Worm (Caenorhabditis elegans): ENCODE data around the gene F09C6.16.
"Not testable (repeated sequence)": the region's sequence is repeated elsewhere in the genome, so short reads cannot be mapped to it uniquely, and the experiment has no call there.

ce11 chrV:16948011-16948410, 38.2 kb upstream of the F09C6.16 start, which contains the start of gene fbxa-112:
- TF ChIP-seq F13H6.1 (tag; optimal IDR thresholded peaks at IDR 0.05); nhr-11 (tag; optimal IDR thresholded peaks at IDR 0.05); sdc-2 (tag; optimal IDR thresholded peaks at IDR 0.05); gmeb-2 (tag; optimal IDR thresholded peaks at IDR 0.05); ceh-31 (tag; optimal IDR thresholded peaks at IDR 0.05); pha-2 (tag; optimal IDR thresholded peaks at IDR 0.05); sox-4 (tag; optimal IDR thresholded peaks at IDR 0.05); ceh-19 (GFP tag; optimal IDR thresholded peaks at IDR 0.05); ceh-9 (tag; optimal IDR thresholded peaks at IDR 0.05); lim-6 (tag; optimal IDR thresholded peaks at IDR 0.05): not testable (repeated sequence)
